Worm (Caenorhabditis elegans): ENCODE data around the gene K08E5.1.

Gene K08E5.1

DNA sequence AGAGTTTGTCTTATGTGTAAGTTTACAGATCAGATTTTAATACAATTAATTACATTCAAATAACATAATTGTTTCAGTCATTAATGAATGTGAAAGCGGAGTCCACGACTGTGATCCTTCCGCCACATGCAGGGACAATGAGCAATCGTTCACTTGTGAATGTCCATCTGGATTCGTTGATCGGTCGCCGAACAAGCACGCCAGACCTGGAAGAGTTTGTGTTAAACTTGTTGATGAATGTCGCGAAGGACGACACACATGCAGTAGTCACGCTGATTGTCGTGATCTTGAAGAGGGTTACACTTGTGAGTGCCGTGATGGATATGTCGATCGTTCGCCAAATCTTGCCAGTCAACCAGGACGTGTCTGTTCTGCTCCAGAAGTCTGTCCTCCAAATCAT is 32.0 kb upstream of the K08E5.1 start:
- no peak for TF ChIP-seq pes-1 (GFP tag; IDR thresholded peaks at IDR 0.05)
- TF ChIP-seq ama-1 (optimal IDR thresholded peaks at IDR 0.05): no peak
- no peak for TF ChIP-seq ceh-13 (GFP tag; optimal IDR thresholded peaks at IDR 0.05)
- no peak for TF ChIP-seq aly-1 (tag; optimal IDR thresholded peaks at IDR 0.05)
- no peak for TF ChIP-seq sea-1 (GFP tag; conservative IDR thresholded peaks at IDR 0.05)
- TF ChIP-seq scrt-1 (GFP tag; IDR thresholded peaks at IDR 0.05): no peak
- no peak for TF ChIP-seq F13C5.2 (tag; optimal IDR thresholded peaks at IDR 0.05)
- no peak for TF ChIP-seq B0310.2 (tag; optimal IDR thresholded peaks at IDR 0.05)
- TF ChIP-seq tra-4 (tag; optimal IDR thresholded peaks at IDR 0.05): no peak
- TF ChIP-seq ets-7 (tag; optimal IDR thresholded peaks at IDR 0.05): no peak
- TF ChIP-seq hnd-1 (tag; optimal IDR thresholded peaks at IDR 0.05): no peak

- TF ChIP-seq hmbx-1 (tag; optimal IDR thresholded peaks at IDR 0.05) (no peak), aly-1 (tag; optimal IDR thresholded peaks at IDR 0.05) (no peak), tbx-37 (GFP tag; conservative IDR thresholded peaks at IDR 0.05) (no peak), ceh-13 (GFP tag; optimal IDR thresholded peaks at IDR 0.05) (no peak), tbx-11 (GFP tag; IDR thresholded peaks at IDR 0.05) (no peak), pes-1 (GFP tag; IDR thresholded peaks at IDR 0.05) (no peak), hnd-1 (tag; optimal IDR thresholded peaks at IDR 0.05) (no peak), scrt-1 (GFP tag; IDR thresholded peaks at IDR 0.05) (no peak), F13C5.2 (tag; optimal IDR thresholded peaks at IDR 0.05) (no peak), flt-1 (GFP tag; IDR thresholded peaks at IDR 0.05) (no peak), ama-1 (optimal IDR thresholded peaks at IDR 0.05) (no peak), ets-7 (tag; optimal IDR thresholded peaks at IDR 0.05) (no peak), ceh-36 (tag; optimal IDR thresholded peaks at IDR 0.05) (no peak), sea-1 (GFP tag; conservative IDR thresholded peaks at IDR 0.05) (no peak), tra-4 (tag; optimal IDR thresholded peaks at IDR 0.05) (no peak), B0310.2 (tag; optimal IDR thresholded peaks at IDR 0.05) (no peak), hmg-4 (GFP tag; optimal IDR thresholded peaks at IDR 0.05) (no peak)
Measured at ce11 chrIII:10178023-10178422, 31.4 kb upstream of the K08E5.1 start.

- TF ChIP-seq ceh-13 (GFP tag; optimal IDR thresholded peaks at IDR 0.05): no peak
- no peak for TF ChIP-seq F13C5.2 (tag; optimal IDR thresholded peaks at IDR 0.05)
- TF ChIP-seq hmg-4 (GFP tag; optimal IDR thresholded peaks at IDR 0.05): no peak
- no peak for TF ChIP-seq ceh-36 (tag; optimal IDR thresholded peaks at IDR 0.05)
- no peak for TF ChIP-seq flt-1 (GFP tag; IDR thresholded peaks at IDR 0.05)
- no peak for TF ChIP-seq sea-1 (GFP tag; conservative IDR thresholded peaks at IDR 0.05)
- TF ChIP-seq tra-4 (tag; optimal IDR thresholded peaks at IDR 0.05): no peak
- TF ChIP-seq tbx-11 (GFP tag; IDR thresholded peaks at IDR 0.05): no peak
- no peak for TF ChIP-seq ama-1 (optimal IDR thresholded peaks at IDR 0.05)
- no peak for TF ChIP-seq tbx-37 (GFP tag; conservative IDR thresholded peaks at IDR 0.05)
Measured at ce11 chrIII:10170265-10170664, 23.7 kb upstream of the K08E5.1 start.

- TF ChIP-seq ceh-13 (GFP tag; optimal IDR thresholded peaks at IDR 0.05): no peak
Measured at ce11 chrIII:10160385-10160784, 13.8 kb upstream of the K08E5.1 start, which contains the start of the genes K08E5.5 and mua-3. Gene K08E5.5 (minus strand): TSS chrIII:10160485. Gene mua-3 (plus strand): TSS chrIII:10160697.

- TF ChIP-seq aly-1 (tag; optimal IDR thresholded peaks at IDR 0.05): no peak
- no peak for TF ChIP-seq tra-4 (tag; optimal IDR thresholded peaks at IDR 0.05)
- TF ChIP-seq pes-1 (GFP tag; IDR thresholded peaks at IDR 0.05): no peak
- TF ChIP-seq F13C5.2 (tag; optimal IDR thresholded peaks at IDR 0.05): no peak
- no peak for TF ChIP-seq ets-7 (tag; optimal IDR thresholded peaks at IDR 0.05)
- TF ChIP-seq ama-1 (optimal IDR thresholded peaks at IDR 0.05): no peak
- no peak for TF ChIP-seq ceh-13 (GFP tag; optimal IDR thresholded peaks at IDR 0.05)
- no peak for TF ChIP-seq ceh-36 (tag; optimal IDR thresholded peaks at IDR 0.05)
- no peak for TF ChIP-seq sea-1 (GFP tag; conservative IDR thresholded peaks at IDR 0.05)
- no peak for TF ChIP-seq tbx-11 (GFP tag; IDR thresholded peaks at IDR 0.05)
- TF ChIP-seq scrt-1 (GFP tag; IDR thresholded peaks at IDR 0.05): no peak
- no peak for TF ChIP-seq hnd-1 (tag; optimal IDR thresholded peaks at IDR 0.05)
- TF ChIP-seq flt-1 (GFP tag; IDR thresholded peaks at IDR 0.05): no peak
- no peak for TF ChIP-seq tbx-37 (GFP tag; conservative IDR thresholded peaks at IDR 0.05)
- TF ChIP-seq B0310.2 (tag; optimal IDR thresholded peaks at IDR 0.05): no peak
- no peak for TF ChIP-seq hmbx-1 (tag; optimal IDR thresholded peaks at IDR 0.05)
- no peak for TF ChIP-seq hmg-4 (GFP tag; optimal IDR thresholded peaks at IDR 0.05)
Measured at ce11 chrIII:10156269-10156668, 9.7 kb upstream of the K08E5.1 start.

DNA sequence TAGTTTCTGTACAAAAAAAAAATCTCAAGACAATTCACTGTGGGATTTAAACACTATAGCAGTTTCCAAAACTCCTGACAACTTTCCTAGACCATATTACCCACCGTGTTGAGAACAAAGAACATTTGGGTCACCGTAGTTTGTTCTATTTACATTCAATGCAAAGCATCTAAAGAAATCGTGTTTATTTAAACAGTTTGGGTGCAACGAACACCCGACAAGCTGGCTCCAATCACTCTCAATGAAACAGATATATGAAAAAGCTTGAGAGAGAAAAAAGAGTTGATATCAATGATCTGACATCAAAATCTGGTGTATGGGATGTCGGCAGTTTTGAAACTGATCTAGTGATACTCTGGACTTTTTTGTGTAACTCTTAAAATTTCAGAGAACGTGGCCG is 8.4 kb upstream of the K08E5.1 start:
- TF ChIP-seq hmg-4 (GFP tag; optimal IDR thresholded peaks at IDR 0.05) (no peak), ama-1 (optimal IDR thresholded peaks at IDR 0.05) (no peak), ets-7 (tag; optimal IDR thresholded peaks at IDR 0.05) (no peak), ceh-36 (tag; optimal IDR thresholded peaks at IDR 0.05) (no peak), F13C5.2 (tag; optimal IDR thresholded peaks at IDR 0.05) (no peak), scrt-1 (GFP tag; IDR thresholded peaks at IDR 0.05) (no peak), hnd-1 (tag; optimal IDR thresholded peaks at IDR 0.05) (no peak), flt-1 (GFP tag; IDR thresholded peaks at IDR 0.05) (no peak), aly-1 (tag; optimal IDR thresholded peaks at IDR 0.05) (no peak), tbx-11 (GFP tag; IDR thresholded peaks at IDR 0.05) (no peak)

DNA sequence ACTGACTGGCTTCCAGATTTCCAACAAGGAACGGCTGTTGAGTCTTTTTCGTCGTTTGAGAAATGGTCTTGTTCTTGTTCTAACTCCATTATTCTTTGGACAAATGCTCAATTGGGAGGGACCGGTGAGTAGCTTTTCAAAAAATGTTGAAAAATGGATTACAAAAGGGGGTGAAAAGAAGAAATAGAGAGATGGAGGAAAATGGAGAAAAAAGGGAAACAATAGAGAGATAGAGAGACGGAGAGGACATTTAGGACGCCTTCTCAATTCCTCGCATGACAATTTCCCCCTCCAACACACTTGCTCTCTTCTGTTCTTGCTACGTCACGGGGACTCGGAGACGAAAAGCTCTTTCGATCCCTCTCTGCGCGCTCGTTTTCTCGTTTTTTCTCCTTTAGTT is 6.4 kb upstream of the K08E5.1 start:
- TF ChIP-seq ama-1 (optimal IDR thresholded peaks at IDR 0.05) (no peak), F13C5.2 (tag; optimal IDR thresholded peaks at IDR 0.05) (no peak)

- no peak for TF ChIP-seq ets-7 (tag; optimal IDR thresholded peaks at IDR 0.05)
- no peak for TF ChIP-seq sea-1 (GFP tag; conservative IDR thresholded peaks at IDR 0.05)
- TF ChIP-seq hnd-1 (tag; optimal IDR thresholded peaks at IDR 0.05): no peak
- no peak for TF ChIP-seq tbx-11 (GFP tag; IDR thresholded peaks at IDR 0.05)
- no peak for TF ChIP-seq scrt-1 (GFP tag; IDR thresholded peaks at IDR 0.05)
- no peak for TF ChIP-seq pes-1 (GFP tag; IDR thresholded peaks at IDR 0.05)
- TF ChIP-seq B0310.2 (tag; optimal IDR thresholded peaks at IDR 0.05): no peak
- TF ChIP-seq flt-1 (GFP tag; IDR thresholded peaks at IDR 0.05): no peak
- no peak for TF ChIP-seq F13C5.2 (tag; optimal IDR thresholded peaks at IDR 0.05)
Measured at ce11 chrIII:10152495-10152894, 5.9 kb upstream of the K08E5.1 start, which contains the start of gene nac-3. Gene nac-3 (plus strand): TSS chrIII:10152795.
